Worm (Caenorhabditis elegans): ENCODE results near the gene end-3.
"Not testable (repeated sequence)": the region's sequence is repeated elsewhere in the genome, so short reads cannot be mapped to it uniquely, and the experiment has no call there.

DNA sequence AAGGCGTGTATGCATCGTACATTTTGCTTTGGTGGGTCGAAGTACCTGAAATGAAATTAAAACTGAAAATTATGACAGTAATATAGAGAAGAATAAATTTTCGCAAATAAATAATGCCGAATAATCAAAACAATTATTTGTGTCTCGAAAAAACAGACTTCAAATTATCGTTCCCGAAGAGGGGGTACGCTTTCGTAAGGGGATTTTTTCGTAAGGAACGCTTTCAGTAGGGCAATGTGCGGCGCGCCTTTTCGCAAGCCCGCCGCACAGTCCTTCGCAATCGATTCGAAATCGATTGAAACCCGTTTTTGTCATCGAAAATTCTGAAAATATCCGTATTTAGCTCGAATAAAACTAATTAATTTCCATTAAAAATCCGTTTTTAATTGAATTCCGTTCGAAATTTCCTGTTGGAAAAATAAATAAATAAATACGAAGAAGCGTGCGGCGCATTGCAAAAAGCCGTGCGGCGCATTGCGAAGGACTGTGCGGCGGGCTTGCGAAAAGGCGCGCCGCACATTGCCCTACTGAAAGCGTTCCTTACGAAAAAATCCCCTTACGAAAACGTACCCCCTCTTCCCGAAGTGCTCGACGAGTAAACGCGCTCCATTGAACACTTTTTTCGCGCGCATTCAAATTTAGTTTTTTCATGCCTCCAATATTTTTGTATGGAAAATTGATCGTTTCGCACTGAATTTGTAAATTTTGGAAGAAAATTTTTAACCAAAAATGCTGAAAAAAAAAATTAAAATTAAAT is 24.0 kb downstream of the end-3 start, which contains the start of gene vps-39:
- not testable (repeated sequence) for TF ChIP-seq mdl-1 (tag; optimal IDR thresholded peaks at IDR 0.05); egl-27 (tag; optimal IDR thresholded peaks at IDR 0.05); ama-1 (optimal IDR thresholded peaks at IDR 0.05); Y55F3AM.14 (GFP tag; optimal IDR thresholded peaks at IDR 0.05); skn-1 (tag; optimal IDR thresholded peaks at IDR 0.05)
- TF ChIP-seq sma-3 (GFP tag; optimal IDR thresholded peaks at IDR 0.05) = peak; percentile 28

All from whole organism, L2 larva.